Fruit fly (Drosophila melanogaster) whole organism, prepupa: ENCODE results near the gene CG3386.

Experiments
- CG10631 ChIP-seq: fragments of 200-800 bp; sonication (Bioruptor generic); optimal IDR thresholded peaks from 2 replicates; lab custom pipeline; 2016; ENCODE audit warnings: missing biosample characterization, missing genetic modification characterization
- CG10669 ChIP-seq: fragments of 200-800 bp; sonication (Bioruptor generic); optimal IDR thresholded peaks from 3 replicates; lab custom pipeline; 2018; ENCODE audit warnings: missing biosample characterization, mild to moderate bottlenecking, missing genetic modification characterization, moderate library complexity
- CG11294 ChIP-seq: fragments of 200-800 bp; sonication (Bioruptor generic); IDR thresholded peaks from 2 replicates; pipeline ENCODE4 v1.3.6; 2022; ENCODE audit warnings: missing biosample characterization, missing genetic modification characterization
- CG11762 ChIP-seq: fragments of 200-800 bp; sonication (Bioruptor generic); optimal IDR thresholded peaks from 3 replicates; lab custom pipeline; 2016; ENCODE audit warnings: missing biosample characterization, missing genetic modification characterization; ENCODE audit not compliant: insufficient read depth
- CG11902 ChIP-seq: fragments of 200-800 bp; sonication (Bioruptor generic); optimal IDR thresholded peaks from 3 replicates; lab custom pipeline; 2016; ENCODE audit warnings: missing biosample characterization, missing genetic modification characterization
- CG15336 ChIP-seq: fragments of 200-800 bp; sonication (Bioruptor generic); IDR thresholded peaks from 2 replicates; pipeline ENCODE4 v1.3.6; 2022; ENCODE audit warnings: missing biosample characterization, missing genetic modification characterization
- CG1621 ChIP-seq: fragments of 200-800 bp; sonication (Bioruptor generic); optimal IDR thresholded peaks from 3 replicates; lab custom pipeline; 2018; ENCODE audit warnings: missing biosample characterization, mild to moderate bottlenecking, missing genetic modification characterization
- CG31627 ChIP-seq: fragments of 200-800 bp; sonication (Bioruptor generic); optimal IDR thresholded peaks from 3 replicates; lab custom pipeline; 2016; ENCODE audit warnings: missing biosample characterization, missing genetic modification characterization
- CG34406 ChIP-seq: fragments of 200-800 bp; sonication (Bioruptor generic); optimal IDR thresholded peaks from 3 replicates; lab custom pipeline; 2016; ENCODE audit warnings: missing biosample characterization, missing genetic modification characterization
- CG3919 ChIP-seq: fragments of 200-800 bp; sonication (Bioruptor generic); optimal IDR thresholded peaks from 3 replicates; lab custom pipeline; 2016; ENCODE audit warnings: missing biosample characterization, missing genetic modification characterization
- CG4318 ChIP-seq: fragments of 200-800 bp; sonication (Bioruptor generic); optimal IDR thresholded peaks from 3 replicates; lab custom pipeline; 2017; ENCODE audit warnings: missing biosample characterization, mild to moderate bottlenecking, missing genetic modification characterization
- CG6276 ChIP-seq: fragments of 200-800 bp; sonication (Bioruptor generic); optimal IDR thresholded peaks from 2 replicates; lab custom pipeline; 2017; ENCODE audit warnings: missing biosample characterization, mild to moderate bottlenecking, missing genetic modification characterization
- CG6792 ChIP-seq: fragments of 200-800 bp; sonication (Bioruptor generic); optimal IDR thresholded peaks from 3 replicates; lab custom pipeline; 2016; ENCODE audit warnings: missing biosample characterization, missing genetic modification characterization
- CG6854 ChIP-seq: fragments of 200-800 bp; sonication (Bioruptor generic); optimal IDR thresholded peaks from 2 replicates; lab custom pipeline; 2017; ENCODE audit warnings: missing biosample characterization, mild to moderate bottlenecking, missing genetic modification characterization
- CG7368 ChIP-seq: fragments of 200-800 bp; sonication (Bioruptor generic); optimal IDR thresholded peaks from 3 replicates; lab custom pipeline; 2016; ENCODE audit warnings: missing biosample characterization, missing genetic modification characterization
- CG8119 ChIP-seq: fragments of 200-800 bp; sonication (Bioruptor generic); IDR thresholded peaks from 3 replicates; pipeline ENCODE4 v1.3.6; 2022; ENCODE audit warnings: missing biosample characterization, missing genetic modification characterization
- CG8319 ChIP-seq: fragments of 200-800 bp; sonication (Bioruptor generic); optimal IDR thresholded peaks from 3 replicates; lab custom pipeline; 2016; ENCODE audit warnings: missing biosample characterization, missing genetic modification characterization
- CG8632 ChIP-seq: fragments of 200-800 bp; sonication (Bioruptor generic); optimal IDR thresholded peaks from 3 replicates; lab custom pipeline; 2016; ENCODE audit warnings: missing biosample characterization, missing genetic modification characterization
- Eip75B ChIP-seq: fragments of 200-800 bp; sonication (Bioruptor generic); optimal IDR thresholded peaks from 3 replicates; lab custom pipeline; 2016; ENCODE audit warnings: missing biosample characterization, missing genetic modification characterization
- Eip78C ChIP-seq: fragments of 200-800 bp; sonication (Bioruptor generic); peaks from one replicate; lab custom pipeline; 2016; ENCODE audit warnings: missing biosample characterization, missing genetic modification characterization
- Eip93F ChIP-seq: fragments of 200-800 bp; sonication (Bioruptor generic); optimal IDR thresholded peaks from 2 replicates; lab custom pipeline; 2016; ENCODE audit warnings: missing biosample characterization, mild to moderate bottlenecking, missing genetic modification characterization
- Ets21C ChIP-seq: fragments of 200-800 bp; sonication (Bioruptor generic); optimal IDR thresholded peaks from 3 replicates; lab custom pipeline; 2016; ENCODE audit warnings: missing biosample characterization, missing genetic modification characterization
- Gug ChIP-seq: fragments of 200-800 bp; sonication (Bioruptor generic); IDR thresholded peaks from 2 replicates; pipeline ENCODE4 v1.3.6; 2022; ENCODE audit warnings: missing biosample characterization, missing genetic modification characterization
- Hr38 ChIP-seq: sonication (Bioruptor generic); optimal IDR thresholded peaks from 2 replicates; lab custom pipeline; 2016; ENCODE audit warnings: missing biosample characterization, missing genetic modification characterization
- Hr4 ChIP-seq: fragments of 200-800 bp; sonication (Bioruptor generic); optimal IDR thresholded peaks from 3 replicates; lab custom pipeline; 2016; ENCODE audit warnings: missing biosample characterization, missing genetic modification characterization
- Lpt ChIP-seq: fragments of 200-800 bp; sonication (Bioruptor generic); optimal IDR thresholded peaks from 3 replicates; lab custom pipeline; 2016; ENCODE audit warnings: missing biosample characterization, missing genetic modification characterization
- Met ChIP-seq: fragments of 200-800 bp; sonication (Bioruptor generic); optimal IDR thresholded peaks from 3 replicates; lab custom pipeline; 2016; ENCODE audit warnings: missing biosample characterization, missing genetic modification characterization
- OdsH ChIP-seq: fragments of 200-800 bp; sonication (Bioruptor generic); optimal IDR thresholded peaks from 3 replicates; lab custom pipeline; 2016; ENCODE audit warnings: missing biosample characterization, missing genetic modification characterization
- Smox ChIP-seq: fragments of 200-800 bp; sonication (Bioruptor generic); optimal IDR thresholded peaks from 3 replicates; lab custom pipeline; 2016; ENCODE audit warnings: missing biosample characterization, missing genetic modification characterization
- Sox102F ChIP-seq: fragments of 200-800 bp; sonication (Bioruptor generic); optimal IDR thresholded peaks from 2 replicates; lab custom pipeline; 2016; ENCODE audit warnings: missing biosample characterization, mild to moderate bottlenecking, missing genetic modification characterization
- Sox14 ChIP-seq: fragments of 200-800 bp; sonication (Bioruptor generic); optimal IDR thresholded peaks from 3 replicates; lab custom pipeline; 2016; ENCODE audit warnings: missing biosample characterization, missing genetic modification characterization
- achi ChIP-seq: fragments of 200-800 bp; sonication (Bioruptor generic); optimal IDR thresholded peaks from 3 replicates; lab custom pipeline; 2016; ENCODE audit warnings: missing biosample characterization, missing genetic modification characterization
- acj6 ChIP-seq: fragments of 200-800 bp; sonication (Bioruptor generic); optimal IDR thresholded peaks from 3 replicates; lab custom pipeline; 2016; ENCODE audit warnings: missing biosample characterization, missing genetic modification characterization
- cyc ChIP-seq: fragments of 200-800 bp; sonication (Bioruptor generic); optimal IDR thresholded peaks from 3 replicates; lab custom pipeline; 2016; ENCODE audit warnings: missing biosample characterization, missing genetic modification characterization
- dac ChIP-seq: fragments of 200-800 bp; sonication (Bioruptor generic); optimal IDR thresholded peaks from 2 replicates; lab custom pipeline; 2017; ENCODE audit warnings: missing biosample characterization, mild to moderate bottlenecking, missing genetic modification characterization
- dsx ChIP-seq: fragments of 200-800 bp; optimal IDR thresholded peaks from 3 replicates; lab custom pipeline; 2019; ENCODE audit warnings: missing biosample characterization, mild to moderate bottlenecking, missing genetic modification characterization, moderate library complexity; ENCODE audit not compliant: poor library complexity, severe bottlenecking
- eg ChIP-seq: fragments of 200-800 bp; sonication (Bioruptor generic); IDR thresholded peaks from 3 replicates; pipeline ENCODE4 v1.3.6; 2022; ENCODE audit warnings: missing biosample characterization, missing genetic modification characterization
- esn ChIP-seq: fragments of 200-800 bp; sonication (Bioruptor generic); optimal IDR thresholded peaks from 2 replicates; lab custom pipeline; 2016; ENCODE audit warnings: missing biosample characterization, mild to moderate bottlenecking, missing genetic modification characterization, moderate library complexity
- fkh ChIP-seq: fragments of 200-800 bp; sonication (Bioruptor generic); optimal IDR thresholded peaks from 3 replicates; lab custom pipeline; 2017; ENCODE audit warnings: missing biosample characterization, mild to moderate bottlenecking, missing genetic modification characterization, moderate library complexity
- lz ChIP-seq: fragments of 200-800 bp; sonication (Bioruptor generic); optimal IDR thresholded peaks from 3 replicates; lab custom pipeline; 2016; ENCODE audit warnings: missing biosample characterization, missing genetic modification characterization
- net ChIP-seq: fragments of 200-800 bp; sonication (Bioruptor generic); optimal IDR thresholded peaks from 3 replicates; lab custom pipeline; 2016; ENCODE audit warnings: missing biosample characterization, missing genetic modification characterization
- pdm3 ChIP-seq: fragments of 200-800 bp; sonication (Bioruptor generic); optimal IDR thresholded peaks from 3 replicates; lab custom pipeline; 2016; ENCODE audit warnings: missing biosample characterization, missing genetic modification characterization
- salr ChIP-seq, 2 experiments: fragments of 200-800 bp; sonication (Bioruptor generic); optimal IDR thresholded peaks; 3 replicates each; lab custom pipeline; 2016 to 2018; ENCODE audit warnings: missing biosample characterization in 2 of 2, missing genetic modification characterization in 2 of 2, mild to moderate bottlenecking in 1 of 2
- spab ChIP-seq: fragments of 200-800 bp; sonication (Bioruptor generic); optimal IDR thresholded peaks from 2 replicates; lab custom pipeline; 2017; ENCODE audit warnings: missing biosample characterization, mild to moderate bottlenecking, missing genetic modification characterization, missing genetic modification reagents
- ss ChIP-seq, 2 experiments: fragments of 200-800 bp; sonication (Bioruptor generic); optimal IDR thresholded peaks; 2 replicates in 1 of 2; 3 replicates in 1 of 2; lab custom pipeline; 2017 to 2018; ENCODE audit warnings: mild to moderate bottlenecking in 2 of 2, missing biosample characterization in 2 of 2, missing genetic modification characterization in 2 of 2, moderate library complexity in 1 of 2
- svp ChIP-seq: fragments of 200-800 bp; sonication (Bioruptor generic); peaks from one replicate; lab custom pipeline; 2016; ENCODE audit warnings: missing biosample characterization, missing genetic modification characterization

Gene CG3386

dm6 chr3L:684749-685440, 2.6 kb upstream of the CG3386 start (continued):
- TF ChIP-seq CG11294 (GFP tag; lab: Robert Waterston, UW) (no peak), Ets21C (GFP tag; lab: Kevin White, UChicago) (no peak), acj6 (no peak), Hr4 (GFP tag; lab: Kevin White, UChicago) (no peak), CG34406 (GFP tag; lab: Kevin White, UChicago) (no peak), CG8319 (GFP tag; lab: Kevin White, UChicago) (no peak), CG8632 (no peak), salr (GFP tag; optimal IDR thresholded peaks at IDR 0.05; lab: Kevin White, UChicago) (peak in 1 of 2 experiments; percentile 3), CG8119 (GFP tag; lab: Robert Waterston, UW) (no peak; the same call in 2 of the 3 replicates), Hr38 (GFP tag; lab: Kevin White, UChicago) (no peak), CG4318 (GFP tag; lab: Kevin White, UChicago) (no peak), CG11762 (no peak), CG15336 (GFP tag; lab: Robert Waterston, UW) (no peak), fkh (GFP tag; lab: Kevin White, UChicago) (peak; percentile 24), CG6276 (no peak), svp (no peak), CG1621 (no peak), CG10669 (GFP tag; lab: Kevin White, UChicago) (no peak), Eip93F (GFP tag; lab: Kevin White, UChicago) (no peak)

dm6 chr3L:681793-682369, 389 bp downstream of the CG3386 start:
- TF ChIP-seq CG11902 (no peak), net (GFP tag; lab: Kevin White, UChicago) (peak; percentile 43), ss (GFP tag; optimal IDR thresholded peaks at IDR 0.05; lab: Kevin White, UChicago) (peak; percentile 6 to 42), CG6792 (peak; percentile 39), Eip75B (GFP tag; lab: Kevin White, UChicago) (peak; percentile 55), CG8119 (GFP tag; lab: Robert Waterston, UW) (0 out of 3 replicates have a peak, but pooled peaks have one; percentile 18), svp (peak; percentile 65), CG8319 (GFP tag; lab: Kevin White, UChicago) (peak; percentile 13), cyc (GFP tag; lab: Kevin White, UChicago) (peak; percentile 23), Sox102F (GFP tag; lab: Kevin White, UChicago) (peak; percentile 57), Lpt (GFP tag; lab: Kevin White, UChicago) (peak; percentile 7), CG31627 (peak; percentile 32), esn (GFP tag; lab: Kevin White, UChicago) (peak; percentile 64), CG4318 (GFP tag; lab: Kevin White, UChicago) (no peak), CG3919 (GFP tag; lab: Kevin White, UChicago) (peak; percentile 64), Hr4 (GFP tag; lab: Kevin White, UChicago) (no peak), CG11762 (no peak), lz (GFP tag; lab: Kevin White, UChicago) (peak; percentile 33), fkh (GFP tag; lab: Kevin White, UChicago) (peak; percentile 97), CG15336 (GFP tag; lab: Robert Waterston, UW) (peak; percentile 21; the same call in 1 of the 2 replicates), Eip78C (GFP tag; lab: Kevin White, UChicago) (peak; percentile 62), dac (GFP tag; lab: Kevin White, UChicago) (no peak), eg (peak; percentile 14; the same call in 1 of the 3 replicates), pdm3 (GFP tag; lab: Kevin White, UChicago) (peak; percentile 28), Sox14 (GFP tag; lab: Kevin White, UChicago) (peak; percentile 55), Met (GFP tag; lab: Kevin White, UChicago) (peak; percentile 42), Smox (GFP tag; lab: Kevin White, UChicago) (peak; percentile 34), CG10631 (no peak), Gug (GFP tag; lab: Robert Waterston, UW) (no peak), Ets21C (GFP tag; lab: Kevin White, UChicago) (peak; percentile 1), CG6854 (GFP tag; lab: Kevin White, UChicago) (peak; percentile 23), achi (GFP tag; lab: Kevin White, UChicago) (peak; percentile 36), CG8632 (no peak), CG1621 (peak; percentile 29), OdsH (GFP tag; lab: Kevin White, UChicago) (peak; percentile 26), dsx (GFP tag; lab: Kevin White, UChicago) (peak; percentile 12), CG10669 (GFP tag; lab: Kevin White, UChicago) (no peak), CG7368 (peak; percentile 15), spab (GFP tag; lab: Kevin White, UChicago) (no peak), CG11294 (GFP tag; lab: Robert Waterston, UW) (no peak)
